Fruit fly (Drosophila melanogaster) whole organism, embryonic: ENCODE results near the gene SCCRO.

Source experiments
- Adf1 ChIP-seq: fragments of 200-800 bp; sonication (Bioruptor generic); IDR thresholded peaks from 2 replicates; pipeline ENCODE4 v1.3.6; 2022; ENCODE audit warnings: missing biosample characterization, missing genetic modification characterization
- Aef1 ChIP-seq: fragments of 200-800 bp; sonication (Bioruptor generic); IDR thresholded peaks from 3 replicates; pipeline ENCODE4 v1.3.6; 2022; ENCODE audit warnings: missing biosample characterization, missing genetic modification characterization
- BtbVII ChIP-seq: fragments of 200-800 bp; sonication (Bioruptor generic); optimal IDR thresholded peaks from 3 replicates; lab custom pipeline; 2017; ENCODE audit warnings: missing biosample characterization, mild to moderate bottlenecking, missing genetic modification characterization
- CG10321 ChIP-seq: fragments of 200-800 bp; sonication (Bioruptor generic); IDR thresholded peaks from 2 replicates; pipeline ENCODE4 v1.3.6; 2022; ENCODE audit warnings: missing biosample characterization, missing genetic modification characterization
- CG13624 ChIP-seq: fragments of 200-800 bp; sonication (Bioruptor generic); optimal IDR thresholded peaks from 2 replicates; lab custom pipeline; 2016; ENCODE audit warnings: missing biosample characterization, missing genetic modification characterization
- CG16779 ChIP-seq: fragments of 200-800 bp; sonication (Bioruptor generic); IDR thresholded peaks from 2 replicates; pipeline ENCODE4 v1.3.6; 2022; ENCODE audit warnings: missing biosample characterization, missing genetic modification characterization
- CG17802 ChIP-seq: fragments of 200-800 bp; sonication (Bioruptor generic); optimal IDR thresholded peaks from 2 replicates; lab custom pipeline; 2018; ENCODE audit warnings: missing biosample characterization, mild to moderate bottlenecking, missing genetic modification characterization, moderate library complexity
- CG31365 ChIP-seq: fragments of 200-800 bp; sonication (Bioruptor generic); optimal IDR thresholded peaks from 2 replicates; lab custom pipeline; 2018; ENCODE audit warnings: missing biosample characterization, mild to moderate bottlenecking, missing genetic modification characterization
- CG34422 ChIP-seq: fragments of 200-800 bp; sonication (Bioruptor generic); IDR thresholded peaks from 3 replicates; pipeline ENCODE4 v1.3.6; 2022; ENCODE audit warnings: missing biosample characterization, missing genetic modification characterization
- CG6791 ChIP-seq: fragments of 200-800 bp; sonication (Bioruptor generic); IDR thresholded peaks from 3 replicates; pipeline ENCODE4 v1.3.6; 2022; ENCODE audit warnings: missing biosample characterization, missing genetic modification characterization; ENCODE audit not compliant: partially characterized antibody
- CG7372 ChIP-seq: fragments of 200-800 bp; sonication (Bioruptor generic); IDR thresholded peaks from 2 replicates; pipeline ENCODE4 v1.3.6; 2022; ENCODE audit warnings: missing biosample characterization, missing genetic modification characterization
- CHES-1-like ChIP-seq: fragments of 200-800 bp; sonication (Bioruptor generic); optimal IDR thresholded peaks from 2 replicates; lab custom pipeline; 2016; ENCODE audit warnings: missing biosample characterization, missing genetic modification characterization
- CoRest ChIP-seq: fragments of 200-800 bp; sonication (Bioruptor generic); optimal IDR thresholded peaks from 3 replicates; lab custom pipeline; 2018; ENCODE audit warnings: missing biosample characterization, mild to moderate bottlenecking, missing genetic modification characterization, moderate library complexity
- Dbx ChIP-seq: fragments of 200-800 bp; sonication (Bioruptor generic); IDR thresholded peaks from 3 replicates; pipeline ENCODE4 v1.3.6; 2022; ENCODE audit warnings: missing biosample characterization, missing genetic modification characterization
- Dek ChIP-seq: fragments of 200-800 bp; sonication (Bioruptor generic); optimal IDR thresholded peaks from 3 replicates; lab custom pipeline; 2019; ENCODE audit warnings: missing biosample characterization, mild to moderate bottlenecking, missing genetic modification characterization, moderate library complexity
- Dll ChIP-seq: fragments of 200-800 bp; sonication (Bioruptor generic); IDR thresholded peaks from 4 replicates; pipeline ENCODE4 v1.3.6; 2022; ENCODE audit warnings: missing biosample characterization, missing genetic modification characterization; ENCODE audit not compliant: partially characterized antibody
- Doc3 ChIP-seq: fragments of 200-800 bp; sonication (Bioruptor generic); IDR thresholded peaks from 3 replicates; pipeline ENCODE4 v1.3.6; 2022; ENCODE audit warnings: missing biosample characterization, missing genetic modification characterization; ENCODE audit not compliant: partially characterized antibody
- Dref ChIP-seq: fragments of 200-800 bp; sonication (Bioruptor generic); IDR thresholded peaks from 2 replicates; pipeline ENCODE4 v1.3.6; 2022; ENCODE audit warnings: missing biosample characterization, missing genetic modification characterization
- Ets97D ChIP-seq: fragments of 200-800 bp; sonication (Bioruptor generic); optimal IDR thresholded peaks from 3 replicates; lab custom pipeline; 2016; ENCODE audit warnings: missing biosample characterization, missing genetic modification characterization
- HHEX ChIP-seq: fragments of 200-800 bp; sonication (Bioruptor generic); optimal IDR thresholded peaks from 3 replicates; lab custom pipeline; 2017; ENCODE audit warnings: missing biosample characterization, mild to moderate bottlenecking, missing genetic modification characterization, missing genetic modification reagents
- HLHmδ ChIP-seq: fragments of 200-800 bp; sonication (Bioruptor generic); optimal IDR thresholded peaks from 2 replicates; lab custom pipeline; 2018; ENCODE audit warnings: missing biosample characterization, mild to moderate bottlenecking, missing genetic modification characterization, moderate library complexity
- Jarid2 ChIP-seq: fragments of 200-800 bp; sonication (Bioruptor generic); optimal IDR thresholded peaks from 3 replicates; lab custom pipeline; 2017; ENCODE audit warnings: mild to moderate bottlenecking, missing biosample characterization, missing genetic modification reagents, missing genetic modification characterization
- MBD-R2 ChIP-seq: fragments of 200-800 bp; sonication (Bioruptor generic); IDR thresholded peaks from 2 replicates; pipeline ENCODE4 v1.3.6; 2022; ENCODE audit warnings: missing biosample characterization, missing genetic modification characterization
- Opbp ChIP-seq: fragments of 200-800 bp; sonication (Bioruptor generic); IDR thresholded peaks from 3 replicates; pipeline ENCODE4 v1.3.6; 2022; ENCODE audit warnings: missing biosample characterization, missing genetic modification characterization; ENCODE audit not compliant: partially characterized antibody
- Side ChIP-seq: fragments of 200-800 bp; sonication (Bioruptor generic); optimal IDR thresholded peaks from 2 replicates; lab custom pipeline; 2016; ENCODE audit warnings: missing biosample characterization, missing genetic modification characterization
- Sin3A ChIP-seq: fragments of >200 bp; optimal IDR thresholded peaks from 2 replicates; lab custom pipeline; 2018
- Sox102F ChIP-seq: fragments of 200-800 bp; sonication (Bioruptor generic); optimal IDR thresholded peaks from 2 replicates; lab custom pipeline; 2018; ENCODE audit warnings: missing biosample characterization, mild to moderate bottlenecking, missing genetic modification characterization, moderate library complexity
- Stat92E ChIP-seq, 3 experiments: fragments of >200 bp in 2 of 3; fragments of 200-800 bp in 1 of 3; sonication (Bioruptor generic) in 1 of 3; optimal IDR thresholded peaks; 2 replicates each; lab custom pipeline; 2017 to 2019; ENCODE audit warnings: missing biosample characterization in 3 of 3, missing genetic modification characterization in 3 of 3, mild to moderate bottlenecking in 1 of 3, moderate library complexity in 1 of 3
- Xrp1 ChIP-seq: fragments of 200-800 bp; sonication (Bioruptor generic); IDR thresholded peaks from 2 replicates; pipeline ENCODE4 v1.3.6; 2022; ENCODE audit warnings: missing biosample characterization, missing genetic modification characterization
- ac ChIP-seq: fragments of 200-800 bp; sonication (Bioruptor generic); optimal IDR thresholded peaks from 3 replicates; lab custom pipeline; 2017; ENCODE audit warnings: missing biosample characterization, mild to moderate bottlenecking, missing genetic modification characterization
- ato ChIP-seq: fragments of 200-800 bp; sonication (Bioruptor generic); IDR thresholded peaks from 2 replicates; pipeline ENCODE4 v1.3.6; 2022; ENCODE audit warnings: missing biosample characterization, missing genetic modification characterization; ENCODE audit not compliant: partially characterized antibody
- bbx ChIP-seq: fragments of 200-800 bp; sonication (Bioruptor generic); IDR thresholded peaks from 2 replicates; pipeline ENCODE4 v1.3.6; 2022; ENCODE audit warnings: missing biosample characterization, missing genetic modification characterization; ENCODE audit not compliant: partially characterized antibody
- da ChIP-seq: fragments of 200-800 bp; sonication (Bioruptor generic); optimal IDR thresholded peaks from 2 replicates; lab custom pipeline; 2016; ENCODE audit warnings: missing biosample characterization, missing genetic modification characterization
- fu2 ChIP-seq: fragments of 200-800 bp; sonication (Bioruptor generic); optimal IDR thresholded peaks from 2 replicates; lab custom pipeline; 2016; ENCODE audit warnings: missing biosample characterization, missing genetic modification characterization
- gfzf ChIP-seq: fragments of 200-800 bp; sonication (Bioruptor generic); optimal IDR thresholded peaks from 2 replicates; lab custom pipeline; 2016; ENCODE audit warnings: missing biosample characterization, mild to moderate bottlenecking, missing genetic modification characterization, moderate library complexity
- hbn ChIP-seq: fragments of 200-800 bp; sonication (Bioruptor generic); IDR thresholded peaks from 2 replicates; pipeline ENCODE4 v1.3.6; 2022; ENCODE audit warnings: missing biosample characterization, missing genetic modification characterization; ENCODE audit not compliant: partially characterized antibody
- kni ChIP-seq: fragments of 200-800 bp; sonication (Bioruptor generic); optimal IDR thresholded peaks from 3 replicates; lab custom pipeline; 2017; ENCODE audit warnings: mild to moderate bottlenecking, missing biosample characterization, missing genetic modification reagents, missing genetic modification characterization
- lbe ChIP-seq: fragments of 200-800 bp; sonication (Bioruptor generic); optimal IDR thresholded peaks from 2 replicates; lab custom pipeline; 2016; ENCODE audit warnings: missing biosample characterization, mild to moderate bottlenecking, missing genetic modification characterization
- luna ChIP-seq: fragments of 200-800 bp; sonication (Bioruptor generic); optimal IDR thresholded peaks from 2 replicates; lab custom pipeline; 2016; ENCODE audit warnings: missing biosample characterization, missing genetic modification characterization
- nerfin-2 ChIP-seq: fragments of 200-800 bp; sonication (Bioruptor generic); IDR thresholded peaks from 2 replicates; pipeline ENCODE4 v1.3.6; 2022; ENCODE audit warnings: missing biosample characterization, missing genetic modification characterization; ENCODE audit not compliant: partially characterized antibody
- onecut ChIP-seq: fragments of 200-800 bp; sonication (Bioruptor generic); IDR thresholded peaks from 2 replicates; pipeline ENCODE4 v1.3.6; 2022; ENCODE audit warnings: missing biosample characterization, missing genetic modification characterization
- p53 ChIP-seq: fragments of 200-800 bp; sonication (Bioruptor generic); optimal IDR thresholded peaks from 2 replicates; lab custom pipeline; 2016; ENCODE audit warnings: missing biosample characterization, missing genetic modification characterization
- pan ChIP-seq, 4 experiments: fragments of >200 bp in 3 of 4; fragments of 200-800 bp in 1 of 4; sonication (Bioruptor generic) in 1 of 4; optimal IDR thresholded peaks in 3 of 4; IDR thresholded peaks in 1 of 4; 2 replicates each; pipeline versions ENCODE4 v1.3.6 to Lab custom; 2017 to 2022; ENCODE audit warnings: missing biosample characterization in 2 of 4, missing genetic modification characterization in 2 of 4, mixed read lengths in 1 of 4
- phol ChIP-seq: fragments of 200-800 bp; sonication (Bioruptor generic); optimal IDR thresholded peaks from 3 replicates; lab custom pipeline; 2018; ENCODE audit warnings: missing biosample characterization, mild to moderate bottlenecking, missing genetic modification characterization, moderate library complexity
- pnt ChIP-seq: fragments of 200-800 bp; sonication (Bioruptor generic); optimal IDR thresholded peaks from 3 replicates; lab custom pipeline; 2016; ENCODE audit warnings: missing biosample characterization, missing genetic modification characterization
- unc-4 ChIP-seq: fragments of 200-800 bp; sonication (Bioruptor generic); IDR thresholded peaks from 2 replicates; pipeline ENCODE4 v1.3.6; 2022; ENCODE audit warnings: missing biosample characterization, missing genetic modification characterization; ENCODE audit not compliant: partially characterized antibody
- vvl ChIP-seq: fragments of 200-800 bp; sonication (Bioruptor generic); IDR thresholded peaks from 2 replicates; pipeline ENCODE4 v1.3.6; 2022; ENCODE audit warnings: missing biosample characterization, missing genetic modification characterization

Gene SCCRO

dm6 chr3L:15553993-15554644 lies 9.1 kb upstream of the SCCRO start, which contains the start of gene AGO2 (continued):
- TF ChIP-seq CHES-1-like (GFP tag; lab: Kevin White, UChicago) = peak; percentile 54
- peak; percentile 76; the same call in 1 of the 3 replicates for TF ChIP-seq CG34422 (GFP tag; lab: Robert Waterston, UW)
- peak; percentile 92 for TF ChIP-seq CG13624 (GFP tag; lab: Kevin White, UChicago)
- TF ChIP-seq Jarid2 (GFP tag; lab: Kevin White, UChicago) = peak; percentile 38
- no peak for TF ChIP-seq pan (optimal IDR thresholded peaks at IDR 0.05; lab: Kevin White, UChicago)
- no peak for TF ChIP-seq pan (GFP tag; optimal IDR thresholded peaks at IDR 0.05 in 1 of 2, IDR thresholded peaks at IDR 0.05 in 1 of 2)
- peak in 1 of 3 experiments; percentile 78 for TF ChIP-seq Stat92E (GFP tag; optimal IDR thresholded peaks at IDR 0.05; lab: Kevin White, UChicago)
- peak; percentile 70; the same call in 1 of the 3 replicates for TF ChIP-seq CG6791
- peak; percentile 73; the same call in 1 of the 2 replicates for TF ChIP-seq nerfin-2 (GFP tag; lab: Robert Waterston, UW)
- TF ChIP-seq CG16779 (GFP tag; lab: Robert Waterston, UW) = no peak
- TF ChIP-seq unc-4 (GFP tag; lab: Robert Waterston, UW) = peak; percentile 58
- TF ChIP-seq CG10321 (GFP tag; lab: Robert Waterston, UW) = no peak
- peak; percentile 41; the same call in 1 of the 2 replicates for TF ChIP-seq Xrp1 (GFP tag; lab: Robert Waterston, UW)
- TF ChIP-seq gfzf = peak; percentile 41
- TF ChIP-seq HHEX (GFP tag; lab: Kevin White, UChicago) = peak; percentile 21
- TF ChIP-seq vvl = peak; percentile 34; the same call in 1 of the 2 replicates
- peak; percentile 3 for TF ChIP-seq CG31365 (tag; lab: Kevin White, UChicago)
- TF ChIP-seq Dll = peak; percentile 73
- peak; percentile 29 for TF ChIP-seq fu2
- TF ChIP-seq CG7372 (GFP tag; lab: Robert Waterston, UW) = no peak
- TF ChIP-seq da (GFP tag; lab: Kevin White, UChicago) = peak; percentile 62
- no peak for TF ChIP-seq pnt (GFP tag; lab: Kevin White, UChicago)
- TF ChIP-seq ac = peak; percentile 55
- TF ChIP-seq Dref (GFP tag; lab: Robert Waterston, UW) = peak; percentile 93
- TF ChIP-seq Sin3A (lab: Kevin White, UChicago) = peak; percentile 59
- TF ChIP-seq Sox102F (GFP tag; lab: Kevin White, UChicago) = no peak
- TF ChIP-seq Ets97D (GFP tag; lab: Kevin White, UChicago) = peak; percentile 17
- no peak for TF ChIP-seq p53 (GFP tag; lab: Kevin White, UChicago)
- TF ChIP-seq lbe (GFP tag; lab: Kevin White, UChicago) = peak; percentile 43
- TF ChIP-seq BtbVII (GFP tag; lab: Kevin White, UChicago) = peak; percentile 9
- peak; percentile 24; the same call in 1 of the 2 replicates for TF ChIP-seq MBD-R2 (GFP tag; lab: Robert Waterston, UW)
- no peak for TF ChIP-seq Dek (tag; lab: Kevin White, UChicago)
- TF ChIP-seq Opbp = peak; percentile 62; the same call in 2 of the 3 replicates
- no peak for TF ChIP-seq CG17802
- peak; percentile 62 for TF ChIP-seq ato (GFP tag; lab: Robert Waterston, UW)
- peak; percentile 16 for TF ChIP-seq HLHmδ (GFP tag; lab: Kevin White, UChicago)
- peak; percentile 70 for TF ChIP-seq Aef1 (GFP tag; lab: Robert Waterston, UW)
- TF ChIP-seq hbn = peak; percentile 50
- peak; percentile 23 for TF ChIP-seq CoRest (tag; lab: Kevin White, UChicago)
- peak; percentile 90 for TF ChIP-seq phol (tag; lab: Kevin White, UChicago)
- TF ChIP-seq luna = no peak
- TF ChIP-seq Adf1 (GFP tag; lab: Robert Waterston, UW) = peak; percentile 14; the same call in 1 of the 2 replicates
- TF ChIP-seq Dbx (GFP tag; lab: Robert Waterston, UW) = 0 out of 3 replicates have a peak, but pooled peaks have one; percentile 34
- TF ChIP-seq bbx (GFP tag; lab: Robert Waterston, UW) = peak; percentile 69
- TF ChIP-seq kni = peak; percentile 61
- peak; percentile 47 for TF ChIP-seq onecut (GFP tag; lab: Robert Waterston, UW)
- peak; percentile 45; the same call in 1 of the 3 replicates for TF ChIP-seq Doc3 (GFP tag; lab: Robert Waterston, UW)
- TF ChIP-seq Side (GFP tag; lab: Kevin White, UChicago) = peak; percentile 51
